Worm (Caenorhabditis elegans): Measurements from ENCODE around the gene prx-2.

ce11 chrIV:11649031-11649430, 5.1 kb downstream of the prx-2 start, which contains the start of gene ZK809.8:
- no peak for TF ChIP-seq elt-1 (tag; optimal IDR thresholded peaks at IDR 0.05; ENCODE audit: borderline replicate concordance, insufficient read depth)
- TF ChIP-seq nhr-237 (tag; optimal IDR thresholded peaks at IDR 0.05): no peak
- TF ChIP-seq snpc-4 (tag; optimal IDR thresholded peaks at IDR 0.05): no peak
- no peak for TF ChIP-seq pha-4 (tag; optimal IDR thresholded peaks at IDR 0.05)
- TF ChIP-seq unc-62 (GFP tag; optimal IDR thresholded peaks at IDR 0.05): no peak
- TF ChIP-seq nhr-76 (tag; optimal IDR thresholded peaks at IDR 0.05): no peak
- TF ChIP-seq M03D4.4 (tag; optimal IDR thresholded peaks at IDR 0.05): no peak
- TF ChIP-seq lin-32 (GFP tag; optimal IDR thresholded peaks at IDR 0.05): no peak
- TF ChIP-seq lin-13 (tag; optimal IDR thresholded peaks at IDR 0.05): no peak
- no peak for TF ChIP-seq sptf-1 (tag; optimal IDR thresholded peaks at IDR 0.05)

Data from whole organism, mixed stage, embryonic.